Worm (Caenorhabditis elegans) whole organism, L2 larva: Measurements from ENCODE around the gene oac-8.

Source experiments
- R02D3.7 ChIP-seq: fragments of 150-350 bp; optimal IDR thresholded peaks from 2 replicates; lab custom pipeline; 2014; ENCODE audit warnings: missing biosample characterization, missing genetic modification characterization
- Y55F3AM.14 ChIP-seq: fragments of 200-800 bp; sonication (Bioruptor generic); optimal IDR thresholded peaks from 2 replicates; lab custom pipeline; 2018; ENCODE audit warnings: mild to moderate bottlenecking, missing genetic modification characterization, missing compliant biosample characterization
- egl-27 ChIP-seq: sonication (generic microtip); optimal IDR thresholded peaks from 3 replicates; lab custom pipeline; 2017; ENCODE audit warnings: missing biosample characterization, missing genetic modification reagents, missing genetic modification characterization
- fos-1 ChIP-seq: fragments of 150-350 bp; optimal IDR thresholded peaks from 2 replicates; lab custom pipeline; 2014; ENCODE audit warnings: missing biosample characterization, missing genetic modification characterization
- nhr-129 ChIP-seq: fragments of 150-350 bp; optimal IDR thresholded peaks from 2 replicates; lab custom pipeline; 2014; ENCODE audit warnings: missing biosample characterization, missing genetic modification characterization
- nhr-77 ChIP-seq: fragments of 150-350 bp; optimal IDR thresholded peaks from 2 replicates; lab custom pipeline; 2014; ENCODE audit warnings: missing biosample characterization, missing genetic modification characterization
- sem-4 ChIP-seq: fragments of 150-350 bp; optimal IDR thresholded peaks from 2 replicates; lab custom pipeline; 2014; ENCODE audit warnings: missing biosample characterization, missing genetic modification reagents, missing genetic modification characterization
- skn-1 ChIP-seq: sonication (generic microtip); optimal IDR thresholded peaks from 2 replicates; lab custom pipeline; 2017; ENCODE audit warnings: missing biosample characterization, missing genetic modification characterization
- zag-1 ChIP-seq: fragments of 150-350 bp; optimal IDR thresholded peaks from 2 replicates; lab custom pipeline; 2014; ENCODE audit warnings: missing biosample characterization, missing genetic modification characterization

ce11 chrIV:10620811-10621210 is 36.5 kb downstream of the oac-8 start, which contains the start of gene R09H10.7:
- no peak for TF ChIP-seq zag-1
- TF ChIP-seq sem-4 (tag; lab: Kevin White, UChicago) = no peak
- no peak for TF ChIP-seq egl-27 (tag; lab: Kevin White, UChicago)
- TF ChIP-seq Y55F3AM.14 (GFP tag; lab: Kevin White, UChicago) = no peak
- no peak for TF ChIP-seq R02D3.7 (tag; lab: Kevin White, UChicago)
- TF ChIP-seq nhr-77 = no peak
- no peak for TF ChIP-seq fos-1 (tag; lab: Kevin White, UChicago)
- no peak for TF ChIP-seq nhr-129 (tag; lab: Kevin White, UChicago)
- no peak for TF ChIP-seq skn-1 (tag; lab: Kevin White, UChicago)
